Fruit fly (Drosophila melanogaster): ENCODE data around the gene CG7573.

The CG7573 gene

DNA sequence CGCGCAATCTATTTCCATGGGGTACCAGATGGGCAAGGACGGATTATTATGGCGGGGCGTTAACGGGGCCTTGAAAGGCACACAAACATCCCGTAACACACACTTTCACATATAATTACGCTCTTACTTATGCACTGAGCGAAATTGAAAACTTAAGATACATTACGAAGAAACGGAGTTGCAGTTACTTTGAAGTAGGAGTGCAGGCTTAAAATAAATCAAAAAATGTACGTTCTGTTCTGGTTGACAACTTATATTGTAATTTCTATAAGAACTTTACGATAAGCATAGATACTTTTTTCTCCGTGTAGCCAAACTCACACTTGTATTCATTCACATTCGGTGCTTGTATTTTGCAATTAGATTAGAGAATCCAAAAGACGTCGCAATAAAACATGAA is 41.5 kb downstream of the CG7573 start (continued):
- TF ChIP-seq Sox102F (GFP tag; optimal IDR thresholded peaks at IDR 0.05) (peak; percentile 76), CG11093 (GFP tag; IDR thresholded peaks at IDR 0.05) (0 out of 3 replicates have a peak, but pooled peaks have one; percentile 48), Hr3 (GFP tag; optimal IDR thresholded peaks at IDR 0.05) (peak; percentile 79), corto (GFP tag; optimal IDR thresholded peaks at IDR 0.05) (peak; percentile 92), toy (GFP tag; IDR thresholded peaks at IDR 0.05) (peak; percentile 69), CkIIα-i1 (GFP tag; IDR thresholded peaks at IDR 0.05) (peak; percentile 60; the same call in 1 of the 2 replicates), gt (GFP tag; IDR thresholded peaks at IDR 0.05) (no peak), tx (GFP tag; optimal IDR thresholded peaks at IDR 0.05) (peak; percentile 86), CG10462 (GFP tag; optimal IDR thresholded peaks at IDR 0.05) (no peak), CG18599 (GFP tag; optimal IDR thresholded peaks at IDR 0.05) (peak; percentile 95), Aef1 (GFP tag; IDR thresholded peaks at IDR 0.05) (peak; percentile 90), Hmr (GFP tag; optimal IDR thresholded peaks at IDR 0.05) (peak; percentile 93), NK7.1 (GFP tag; optimal IDR thresholded peaks at IDR 0.05) (peak; percentile 77), HLHmδ (GFP tag; optimal IDR thresholded peaks at IDR 0.05) (no peak), lbe (GFP tag; optimal IDR thresholded peaks at IDR 0.05) (peak; percentile 94), CG12769 (tag; optimal IDR thresholded peaks at IDR 0.05) (peak; percentile 95), ind (GFP tag; optimal IDR thresholded peaks at IDR 0.05) (peak; percentile 86), CG8765 (GFP tag; IDR thresholded peaks at IDR 0.05) (peak; percentile 64; the same call in 1 of the 2 replicates), da (GFP tag; optimal IDR thresholded peaks at IDR 0.05) (peak; percentile 53), CG9932 (GFP tag; IDR thresholded peaks at IDR 0.05) (peak; percentile 93), lov (optimal IDR thresholded peaks at IDR 0.05) (no peak), lov (GFP tag; IDR thresholded peaks at IDR 0.05) (0 out of 3 replicates have a peak, but pooled peaks have one; percentile 18), dan (GFP tag; IDR thresholded peaks at IDR 0.05) (no peak), CG16813 (GFP tag; IDR thresholded peaks at IDR 0.05; ENCODE audit: partially characterized antibody) (no peak), CG7786 (GFP tag; optimal IDR thresholded peaks at IDR 0.05) (peak; percentile 95), gsb-n (tag; optimal IDR thresholded peaks at IDR 0.05) (peak; percentile 26), sens (GFP tag) (peak; percentile 94), CG2875 (GFP tag; optimal IDR thresholded peaks at IDR 0.05) (no peak), ATbp (GFP tag; optimal IDR thresholded peaks at IDR 0.05) (peak; percentile 55), CG33213 (GFP tag; optimal IDR thresholded peaks at IDR 0.05) (peak; percentile 65), Xbp1 (GFP tag; optimal IDR thresholded peaks at IDR 0.05) (peak; percentile 84), Taf1 (GFP tag; IDR thresholded peaks at IDR 0.05) (peak; percentile 83), CG2202 (tag; optimal IDR thresholded peaks at IDR 0.05) (no peak), Doc3 (GFP tag; IDR thresholded peaks at IDR 0.05; ENCODE audit: partially characterized antibody) (no peak), Neu2 (GFP tag; optimal IDR thresholded peaks at IDR 0.05; ENCODE audit: borderline replicate concordance) (peak; percentile 12), grn (GFP tag; optimal IDR thresholded peaks at IDR 0.05) (no peak), BEAF-32 (GFP tag; optimal IDR thresholded peaks at IDR 0.05) (no peak), ken (GFP tag; IDR thresholded peaks at IDR 0.05) (peak; percentile 70; the same call in 2 of the 3 replicates), pzg (GFP tag; optimal IDR thresholded peaks at IDR 0.05) (peak; percentile 10), salm (tag; optimal IDR thresholded peaks at IDR 0.05) (peak; percentile 49), CG31388 (GFP tag; optimal IDR thresholded peaks at IDR 0.05) (peak; percentile 57), Fer2 (tag; optimal IDR thresholded peaks at IDR 0.05) (peak; percentile 33), Dll (GFP tag; IDR thresholded peaks at IDR 0.05; ENCODE audit: partially characterized antibody) (no peak), Six4 (GFP tag; optimal IDR thresholded peaks at IDR 0.05) (peak; percentile 74), CG34376 (GFP tag; optimal IDR thresholded peaks at IDR 0.05) (peak; percentile 55), CG4424 (GFP tag; optimal IDR thresholded peaks at IDR 0.05) (peak; percentile 53), CG6854 (GFP tag; optimal IDR thresholded peaks at IDR 0.05) (peak; percentile 80), dmrt99B (tag; optimal IDR thresholded peaks at IDR 0.05) (peak; percentile 81), CG9727 (GFP tag; optimal IDR thresholded peaks at IDR 0.05) (peak; percentile 87), CG10147 (GFP tag; optimal IDR thresholded peaks at IDR 0.05) (peak; percentile 80), maf-S (GFP tag; optimal IDR thresholded peaks at IDR 0.05) (peak; percentile 84)

All from whole organism, embryonic.